Worm (Caenorhabditis elegans) whole organism, early embryonic: Measurements from ENCODE around the gene W10C6.2.

Experiments
- B0310.2 ChIP-seq: sonication (generic microtip); optimal IDR thresholded peaks from 2 replicates; lab custom pipeline; 2016; ENCODE audit warnings: mild to moderate bottlenecking, missing genetic modification characterization, missing compliant biosample characterization
- F13C5.2 ChIP-seq: sonication (generic microtip); optimal IDR thresholded peaks from 2 replicates; lab custom pipeline; 2017; ENCODE audit warnings: mild to moderate bottlenecking, missing genetic modification characterization, inconsistent platforms, missing compliant biosample characterization
- aly-1 ChIP-seq: sonication (generic microtip); optimal IDR thresholded peaks from 2 replicates; lab custom pipeline; 2016; ENCODE audit warnings: missing genetic modification characterization, missing compliant biosample characterization
- ama-1 ChIP-seq: fragments of 150-350 bp; optimal IDR thresholded peaks from 2 replicates; lab custom pipeline; 2014
- ceh-13 ChIP-seq: fragments of 200-800 bp; sonication (Bioruptor generic); optimal IDR thresholded peaks from 2 replicates; lab custom pipeline; 2018; ENCODE audit warnings: mild to moderate bottlenecking, missing genetic modification characterization, missing compliant biosample characterization
- ceh-36 ChIP-seq: sonication (generic microtip); optimal IDR thresholded peaks from 2 replicates; lab custom pipeline; 2016; ENCODE audit warnings: missing genetic modification characterization, inconsistent platforms, missing compliant biosample characterization
- ets-7 ChIP-seq: sonication (generic microtip); optimal IDR thresholded peaks from 2 replicates; lab custom pipeline; 2016; ENCODE audit warnings: missing genotype, missing genetic modification characterization, missing compliant biosample characterization
- flt-1 ChIP-seq: fragments of 200-800 bp; sonication (Bioruptor generic); IDR thresholded peaks from 2 replicates; pipeline ENCODE4 v1.3.6; 2022; ENCODE audit warnings: missing genetic modification characterization, missing compliant biosample characterization
- hmbx-1 ChIP-seq: sonication (generic microtip); optimal IDR thresholded peaks from 2 replicates; lab custom pipeline; 2016; ENCODE audit warnings: mild to moderate bottlenecking, missing genetic modification characterization, missing compliant biosample characterization
- hmg-4 ChIP-seq: fragments of 200-800 bp; sonication (Bioruptor generic); optimal IDR thresholded peaks from 2 replicates; lab custom pipeline; 2018; ENCODE audit warnings: mild to moderate bottlenecking, missing genetic modification characterization, missing compliant biosample characterization
- hnd-1 ChIP-seq: sonication (generic microtip); optimal IDR thresholded peaks from 2 replicates; lab custom pipeline; 2016; ENCODE audit warnings: missing genetic modification characterization, missing compliant biosample characterization
- pes-1 ChIP-seq: fragments of 200-800 bp; sonication (Bioruptor generic); IDR thresholded peaks from 2 replicates; pipeline ENCODE4 v1.3.6; 2022; ENCODE audit warnings: missing genetic modification reagents, missing genetic modification characterization, missing compliant biosample characterization
- scrt-1 ChIP-seq: fragments of 200-800 bp; sonication (Bioruptor generic); IDR thresholded peaks from 2 replicates; pipeline ENCODE4 v1.3.6; 2022; ENCODE audit warnings: missing genetic modification characterization, missing compliant biosample characterization
- sea-1 ChIP-seq: fragments of 200-800 bp; sonication (Bioruptor generic); conservative IDR thresholded peaks from 2 replicates; pipeline ENCODE4 v1.3.6; 2022; ENCODE audit warnings: missing genetic modification characterization, missing compliant biosample characterization
- tbx-11 ChIP-seq: fragments of 200-800 bp; sonication (Bioruptor generic); IDR thresholded peaks from 2 replicates; pipeline ENCODE4 v1.3.6; 2022; ENCODE audit warnings: missing genetic modification characterization, missing compliant biosample characterization
- tbx-37 ChIP-seq: fragments of 200-800 bp; sonication (Bioruptor generic); conservative IDR thresholded peaks from 2 replicates; pipeline ENCODE4 v1.3.6; 2022; ENCODE audit warnings: missing genetic modification reagents, missing genetic modification characterization, missing compliant biosample characterization
- tra-4 ChIP-seq: sonication (generic microtip); optimal IDR thresholded peaks from 2 replicates; lab custom pipeline; 2017; ENCODE audit warnings: missing genetic modification characterization, missing compliant biosample characterization

Gene W10C6.2

DNA sequence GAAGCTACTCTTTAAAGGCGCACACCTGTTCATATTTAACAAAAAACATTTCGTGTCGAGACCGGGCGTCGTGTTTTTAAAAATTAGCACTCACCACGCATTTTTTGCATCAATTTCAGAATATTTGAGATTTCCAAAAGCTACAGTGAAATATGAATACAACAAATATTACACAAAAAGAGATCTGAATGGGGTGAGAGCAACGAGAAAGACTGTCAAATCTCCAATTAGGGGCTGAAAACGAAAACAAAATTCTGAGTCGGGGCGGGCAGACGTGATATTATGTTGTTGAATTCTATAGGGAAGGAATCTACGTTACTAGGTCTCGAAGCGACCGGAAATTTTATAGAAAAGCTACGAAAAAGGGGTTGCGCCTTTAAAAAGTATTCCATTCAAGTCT is 18.0 kb downstream of the W10C6.2 start, which contains the start of gene C09H10.5:
Gene C09H10.5 (minus strand): TSS at position 101 of the 400 bp plus-strand sequence.
- TF ChIP-seq flt-1 (GFP tag; lab: Robert Waterston, UW) (no peak), F13C5.2 (tag; lab: Kevin White, UChicago) (no peak), ets-7 (tag; lab: Kevin White, UChicago) (no peak), pes-1 (no peak), tbx-11 (no peak), ceh-36 (no peak), B0310.2 (no peak), aly-1 (tag; lab: Kevin White, UChicago) (no peak), ama-1 (no peak), hnd-1 (tag; lab: Kevin White, UChicago) (no peak), hmg-4 (GFP tag; lab: Kevin White, UChicago) (no peak), scrt-1 (GFP tag; lab: Robert Waterston, UW) (no peak), hmbx-1 (tag; lab: Kevin White, UChicago) (no peak), ceh-13 (GFP tag; lab: Kevin White, UChicago) (no peak), tbx-37 (GFP tag; lab: Robert Waterston, UW) (no peak)

DNA sequence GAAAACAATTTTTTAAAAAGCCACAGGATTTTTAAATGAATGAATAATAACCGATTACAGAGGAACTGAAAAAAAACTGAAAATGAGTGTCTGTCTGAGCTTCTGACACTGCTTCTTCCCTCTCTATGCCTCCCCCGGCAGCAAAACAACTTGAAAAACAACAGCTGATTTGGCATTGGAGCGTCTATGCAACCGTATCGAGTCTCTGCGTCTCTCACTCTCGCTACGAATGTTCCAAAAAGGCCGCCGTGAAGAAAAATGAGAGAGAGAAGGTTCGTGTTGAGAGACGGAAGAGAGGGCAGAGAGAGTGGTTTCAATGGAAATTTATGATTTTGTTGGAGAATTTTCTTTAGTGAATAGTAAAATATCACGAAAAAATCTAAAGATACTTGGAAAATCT is 18.6 kb downstream of the W10C6.2 start:
- peak; percentile 10 for TF ChIP-seq F13C5.2 (tag; lab: Kevin White, UChicago)
- no peak for TF ChIP-seq ceh-36
- no peak for TF ChIP-seq scrt-1 (GFP tag; lab: Robert Waterston, UW)
- TF ChIP-seq hmbx-1 (tag; lab: Kevin White, UChicago), result no peak

DNA sequence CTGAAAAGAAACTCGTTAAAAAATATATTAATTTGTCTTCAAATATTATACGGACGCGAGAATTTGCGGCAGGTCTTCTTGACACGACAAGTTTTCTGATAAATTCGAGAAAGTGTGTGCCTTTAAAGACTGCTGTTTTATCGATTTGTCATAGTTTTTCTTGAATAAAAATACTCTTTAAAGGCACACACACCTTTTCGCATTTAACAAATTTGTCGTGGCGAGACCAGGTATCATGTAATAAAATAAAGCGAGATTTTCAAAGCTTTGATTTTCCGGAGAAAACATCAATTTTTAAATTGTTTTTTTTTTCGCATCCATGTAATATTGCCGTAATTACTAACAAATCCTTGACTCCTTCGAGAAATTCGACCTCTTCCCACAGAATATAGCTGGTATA is 20.5 kb downstream of the W10C6.2 start:
- no peak for TF ChIP-seq tbx-37 (GFP tag; lab: Robert Waterston, UW)
- TF ChIP-seq hmbx-1 (tag; lab: Kevin White, UChicago), result no peak
- no peak for TF ChIP-seq tbx-11
- no peak for TF ChIP-seq ama-1
- TF ChIP-seq F13C5.2 (tag; lab: Kevin White, UChicago), result no peak
- TF ChIP-seq pes-1, result no peak
- no peak for TF ChIP-seq ceh-13 (GFP tag; lab: Kevin White, UChicago)
- TF ChIP-seq tra-4 (tag; lab: Kevin White, UChicago), result no peak
- no peak for TF ChIP-seq sea-1 (GFP tag; lab: Robert Waterston, UW)
- no peak for TF ChIP-seq ets-7 (tag; lab: Kevin White, UChicago)
- TF ChIP-seq flt-1 (GFP tag; lab: Robert Waterston, UW), result no peak
- TF ChIP-seq hmg-4 (GFP tag; lab: Kevin White, UChicago), result no peak
- no peak for TF ChIP-seq aly-1 (tag; lab: Kevin White, UChicago)
- no peak for TF ChIP-seq B0310.2
- TF ChIP-seq scrt-1 (GFP tag; lab: Robert Waterston, UW), result no peak
- TF ChIP-seq hnd-1 (tag; lab: Kevin White, UChicago), result no peak
- no peak for TF ChIP-seq ceh-36

DNA sequence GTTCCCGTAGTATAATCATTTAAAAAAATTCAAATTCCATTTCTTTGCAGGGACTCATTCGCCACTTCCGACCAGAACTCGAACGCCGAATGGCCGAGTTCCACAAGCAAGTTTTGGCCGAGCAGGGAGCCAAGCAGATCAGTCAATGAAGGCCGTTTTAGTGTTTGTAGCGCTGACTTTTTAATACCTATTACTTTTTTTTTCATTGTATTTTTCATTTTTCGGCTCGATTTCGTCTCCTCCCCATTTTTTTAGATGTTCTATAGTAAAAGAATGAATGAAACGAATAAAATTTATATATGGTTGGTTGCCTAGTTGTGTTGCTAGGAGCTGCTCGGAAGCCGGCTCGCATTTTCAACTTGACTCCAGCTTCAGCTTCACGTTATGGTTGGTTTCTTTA is 21.9 kb downstream of the W10C6.2 start, which contains the start of gene C09H10.4:
Gene C09H10.4 (plus strand): TSS at position 301 of the 400 bp plus-strand sequence.
- TF ChIP-seq tbx-37 (GFP tag; lab: Robert Waterston, UW), result no peak
- TF ChIP-seq hnd-1 (tag; lab: Kevin White, UChicago), result no peak
- no peak for TF ChIP-seq ceh-36
- no peak for TF ChIP-seq aly-1 (tag; lab: Kevin White, UChicago)
- TF ChIP-seq scrt-1 (GFP tag; lab: Robert Waterston, UW), result no peak
- TF ChIP-seq B0310.2, result no peak
- no peak for TF ChIP-seq hmbx-1 (tag; lab: Kevin White, UChicago)
- no peak for TF ChIP-seq ama-1
- TF ChIP-seq ets-7 (tag; lab: Kevin White, UChicago), result no peak
- TF ChIP-seq flt-1 (GFP tag; lab: Robert Waterston, UW), result no peak
- no peak for TF ChIP-seq ceh-13 (GFP tag; lab: Kevin White, UChicago)
- no peak for TF ChIP-seq sea-1 (GFP tag; lab: Robert Waterston, UW)
- TF ChIP-seq tbx-11, result no peak
- TF ChIP-seq hmg-4 (GFP tag; lab: Kevin White, UChicago), result no peak
- no peak for TF ChIP-seq F13C5.2 (tag; lab: Kevin White, UChicago)
- TF ChIP-seq pes-1, result no peak
- TF ChIP-seq tra-4 (tag; lab: Kevin White, UChicago), result no peak

DNA sequence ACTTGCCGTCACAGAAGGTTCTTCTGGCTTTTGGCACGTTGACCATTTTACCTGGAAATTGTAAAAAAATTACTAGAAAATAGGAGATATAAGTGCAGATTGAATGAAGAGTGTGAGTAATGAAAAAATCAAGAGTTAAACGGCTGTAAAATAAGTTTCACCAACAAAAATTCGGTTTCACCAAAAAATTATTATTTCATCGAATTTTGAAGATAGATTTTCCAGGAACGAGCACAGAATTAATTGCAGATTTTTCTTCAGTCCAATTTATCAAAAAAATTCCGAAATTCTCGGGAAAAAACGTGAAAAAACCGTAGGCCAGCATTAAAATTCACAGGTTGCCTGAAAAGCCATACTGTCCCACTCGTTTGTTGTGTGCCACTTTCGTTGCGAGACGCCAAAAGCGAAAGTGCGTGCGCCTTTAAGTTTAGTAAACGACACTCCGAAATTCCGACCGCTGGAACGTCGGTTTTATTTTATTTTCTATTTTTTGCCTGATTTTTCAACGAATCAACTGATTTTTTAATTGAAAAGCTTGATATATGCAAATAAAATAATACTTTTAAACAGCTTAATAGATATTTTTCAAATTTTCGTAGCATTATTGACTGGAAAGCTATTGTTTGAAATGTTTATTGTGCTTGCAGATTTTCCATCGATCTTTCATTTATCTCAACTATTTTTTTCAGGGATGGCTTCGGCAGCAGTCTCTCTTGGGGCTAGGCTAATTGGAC is 24.4 kb downstream of the W10C6.2 start, which contains the start of the genes rpl-36.A and nuo-1:
Gene rpl-36.A (minus strand): TSS at position 51 of the 734 bp plus-strand sequence.
Gene nuo-1 (plus strand): TSS at position 684 of the 734 bp plus-strand sequence.
- TF ChIP-seq pes-1 (no peak), hnd-1 (tag; lab: Kevin White, UChicago) (no peak), tbx-37 (GFP tag; lab: Robert Waterston, UW) (0 out of 2 replicates have a peak, but pooled peaks have one; percentile 18), F13C5.2 (tag; lab: Kevin White, UChicago) (peak; percentile 23), hmg-4 (GFP tag; lab: Kevin White, UChicago) (no peak), ama-1 (no peak), tra-4 (tag; lab: Kevin White, UChicago) (no peak)

DNA sequence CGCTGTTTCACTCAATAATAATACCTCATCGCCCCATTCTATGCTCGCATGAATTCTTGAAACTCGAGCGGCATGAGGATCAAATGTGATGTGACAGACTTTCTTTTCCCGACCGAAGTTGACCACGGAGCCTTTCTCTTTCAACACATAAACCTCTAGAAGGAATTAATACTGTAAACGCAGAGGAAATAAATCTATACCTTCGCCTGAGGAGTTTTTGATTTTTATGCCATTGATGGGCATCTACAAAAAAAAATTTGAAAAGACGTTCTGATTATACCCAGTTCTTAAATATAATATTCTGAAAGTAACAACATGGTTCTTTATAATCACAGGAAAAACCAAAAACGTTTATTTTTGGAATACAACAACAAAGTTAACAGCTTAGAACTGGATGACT is 25.5 kb downstream of the W10C6.2 start, which contains the start of gene nbs-1:
Gene nbs-1 (minus strand): TSS at position 246 of the 400 bp plus-strand sequence.
- TF ChIP-seq ama-1, result no peak
- no peak for TF ChIP-seq flt-1 (GFP tag; lab: Robert Waterston, UW)
- TF ChIP-seq ceh-36, result no peak
- no peak for TF ChIP-seq tra-4 (tag; lab: Kevin White, UChicago)
- TF ChIP-seq aly-1 (tag; lab: Kevin White, UChicago), result no peak
- no peak for TF ChIP-seq tbx-11
- TF ChIP-seq sea-1 (GFP tag; lab: Robert Waterston, UW), result no peak
- TF ChIP-seq ceh-13 (GFP tag; lab: Kevin White, UChicago), result no peak
- no peak for TF ChIP-seq hnd-1 (tag; lab: Kevin White, UChicago)

DNA sequence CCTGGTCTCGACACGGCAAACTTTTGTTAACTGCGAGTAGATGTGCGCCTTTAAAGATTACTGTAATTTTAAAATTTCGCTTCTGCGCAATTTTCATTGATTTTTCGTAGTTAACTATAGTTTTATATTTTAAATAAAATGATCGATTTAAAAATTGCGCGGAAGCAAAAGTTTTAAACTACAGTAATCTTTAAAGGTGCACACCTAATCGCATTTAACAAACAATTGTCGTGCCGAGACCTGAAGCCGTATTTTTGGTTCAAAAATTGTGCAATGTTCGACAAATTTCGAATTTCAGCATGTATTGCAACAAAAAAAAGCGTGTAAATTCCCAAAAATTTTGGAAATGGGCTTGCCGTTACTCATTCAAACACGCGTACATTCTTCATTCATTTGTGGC is 27.3 kb downstream of the W10C6.2 start:
- TF ChIP-seq ceh-36 (no peak), flt-1 (GFP tag; lab: Robert Waterston, UW) (no peak), tbx-11 (no peak), hnd-1 (tag; lab: Kevin White, UChicago) (no peak), ceh-13 (GFP tag; lab: Kevin White, UChicago) (no peak), F13C5.2 (tag; lab: Kevin White, UChicago) (no peak), B0310.2 (no peak), ets-7 (tag; lab: Kevin White, UChicago) (no peak), tra-4 (tag; lab: Kevin White, UChicago) (no peak), pes-1 (no peak), sea-1 (GFP tag; lab: Robert Waterston, UW) (no peak), aly-1 (tag; lab: Kevin White, UChicago) (no peak), ama-1 (no peak)
